Worm (Caenorhabditis elegans): ENCODE results near the gene lipl-1.

The lipl-1 gene

ce11 chrV:12919705-12920104, at the start of gene lipl-1:
Gene lipl-1 (plus strand): TSS chrV:12919986.
- TF ChIP-seq cog-1 (tag; optimal IDR thresholded peaks at IDR 0.05) (no peak), tab-1 (GFP tag; IDR thresholded peaks at IDR 0.05) (no peak), ztf-23 (GFP tag; IDR thresholded peaks at IDR 0.05) (no peak), T22C8.4 (GFP tag; IDR thresholded peaks at IDR 0.05) (no peak), klf-2 (GFP tag; conservative IDR thresholded peaks at IDR 0.05) (no peak), ref-1 (GFP tag; conservative IDR thresholded peaks at IDR 0.05) (no peak), flt-1 (GFP tag; IDR thresholded peaks at IDR 0.05) (no peak), med-1 (GFP tag; optimal IDR thresholded peaks at IDR 0.05; ENCODE audit: insufficient read depth) (no peak), ztf-29 (GFP tag; IDR thresholded peaks at IDR 0.05) (no peak)

ce11 chrV:12870740-12871139, 49.0 kb upstream of the lipl-1 start:
- TF ChIP-seq flt-1 (GFP tag; IDR thresholded peaks at IDR 0.05), result no peak
- TF ChIP-seq ref-1 (GFP tag; conservative IDR thresholded peaks at IDR 0.05), result no peak
- no peak for TF ChIP-seq tab-1 (GFP tag; IDR thresholded peaks at IDR 0.05)
- no peak for TF ChIP-seq med-1 (GFP tag; optimal IDR thresholded peaks at IDR 0.05; ENCODE audit: insufficient read depth)
- no peak for TF ChIP-seq T22C8.4 (GFP tag; IDR thresholded peaks at IDR 0.05)
- no peak for TF ChIP-seq ztf-23 (GFP tag; IDR thresholded peaks at IDR 0.05)

- TF ChIP-seq ref-1 (GFP tag; conservative IDR thresholded peaks at IDR 0.05) (no peak), tab-1 (GFP tag; IDR thresholded peaks at IDR 0.05) (no peak), flt-1 (GFP tag; IDR thresholded peaks at IDR 0.05) (no peak), ztf-23 (GFP tag; IDR thresholded peaks at IDR 0.05) (no peak), cog-1 (tag; optimal IDR thresholded peaks at IDR 0.05) (no peak), T22C8.4 (GFP tag; IDR thresholded peaks at IDR 0.05) (no peak), med-1 (GFP tag; optimal IDR thresholded peaks at IDR 0.05; ENCODE audit: insufficient read depth) (no peak), ztf-29 (GFP tag; IDR thresholded peaks at IDR 0.05) (no peak), klf-2 (GFP tag; conservative IDR thresholded peaks at IDR 0.05) (no peak)
These were observed 48.0 kb upstream of the lipl-1 start, which contains the start of gene bus-19 for ce11 chrV:12871753-12872152. Gene bus-19 (plus strand): TSS chrV:12872053.

- TF ChIP-seq tab-1 (GFP tag; IDR thresholded peaks at IDR 0.05) (no peak), med-1 (GFP tag; optimal IDR thresholded peaks at IDR 0.05; ENCODE audit: insufficient read depth) (no peak), flt-1 (GFP tag; IDR thresholded peaks at IDR 0.05) (no peak), klf-2 (GFP tag; conservative IDR thresholded peaks at IDR 0.05) (no peak), ztf-29 (GFP tag; IDR thresholded peaks at IDR 0.05) (no peak), ref-1 (GFP tag; conservative IDR thresholded peaks at IDR 0.05) (no peak), T22C8.4 (GFP tag; IDR thresholded peaks at IDR 0.05) (no peak)
These were observed 43.9 kb upstream of the lipl-1 start for ce11 chrV:12875850-12876249.

ce11 chrV:12876708-12877107, 43.1 kb upstream of the lipl-1 start:
- TF ChIP-seq med-1 (GFP tag; optimal IDR thresholded peaks at IDR 0.05; ENCODE audit: insufficient read depth) (no peak), ref-1 (GFP tag; conservative IDR thresholded peaks at IDR 0.05) (no peak), ztf-23 (GFP tag; IDR thresholded peaks at IDR 0.05) (no peak), flt-1 (GFP tag; IDR thresholded peaks at IDR 0.05) (no peak), ztf-29 (GFP tag; IDR thresholded peaks at IDR 0.05) (no peak), T22C8.4 (GFP tag; IDR thresholded peaks at IDR 0.05) (no peak)

ce11 chrV:12877579-12877978, 42.2 kb upstream of the lipl-1 start:
- TF ChIP-seq klf-2 (GFP tag; conservative IDR thresholded peaks at IDR 0.05) (no peak), cog-1 (tag; optimal IDR thresholded peaks at IDR 0.05) (no peak), ztf-23 (GFP tag; IDR thresholded peaks at IDR 0.05) (no peak), T22C8.4 (GFP tag; IDR thresholded peaks at IDR 0.05) (no peak)

- TF ChIP-seq cog-1 (tag; optimal IDR thresholded peaks at IDR 0.05), result no peak
- no peak for TF ChIP-seq klf-2 (GFP tag; conservative IDR thresholded peaks at IDR 0.05)
- no peak for TF ChIP-seq T22C8.4 (GFP tag; IDR thresholded peaks at IDR 0.05)
- TF ChIP-seq flt-1 (GFP tag; IDR thresholded peaks at IDR 0.05), result no peak
- TF ChIP-seq ztf-29 (GFP tag; IDR thresholded peaks at IDR 0.05), result no peak
- no peak for TF ChIP-seq tab-1 (GFP tag; IDR thresholded peaks at IDR 0.05)
- no peak for TF ChIP-seq ztf-23 (GFP tag; IDR thresholded peaks at IDR 0.05)
- no peak for TF ChIP-seq ref-1 (GFP tag; conservative IDR thresholded peaks at IDR 0.05)
- no peak for TF ChIP-seq med-1 (GFP tag; optimal IDR thresholded peaks at IDR 0.05; ENCODE audit: insufficient read depth)
These were observed 40.4 kb upstream of the lipl-1 start for ce11 chrV:12879349-12879748.

ce11 chrV:12881396-12881795, 38.4 kb upstream of the lipl-1 start:
- TF ChIP-seq klf-2 (GFP tag; conservative IDR thresholded peaks at IDR 0.05) (no peak), ztf-29 (GFP tag; IDR thresholded peaks at IDR 0.05) (no peak), flt-1 (GFP tag; IDR thresholded peaks at IDR 0.05) (no peak), ref-1 (GFP tag; conservative IDR thresholded peaks at IDR 0.05) (no peak), T22C8.4 (GFP tag; IDR thresholded peaks at IDR 0.05) (no peak), cog-1 (tag; optimal IDR thresholded peaks at IDR 0.05) (no peak), med-1 (GFP tag; optimal IDR thresholded peaks at IDR 0.05; ENCODE audit: insufficient read depth) (no peak), tab-1 (GFP tag; IDR thresholded peaks at IDR 0.05) (no peak), ztf-23 (GFP tag; IDR thresholded peaks at IDR 0.05) (no peak)

- no peak for TF ChIP-seq klf-2 (GFP tag; conservative IDR thresholded peaks at IDR 0.05)
- TF ChIP-seq tab-1 (GFP tag; IDR thresholded peaks at IDR 0.05), result no peak
- TF ChIP-seq ztf-23 (GFP tag; IDR thresholded peaks at IDR 0.05), result no peak
These were observed 37.4 kb upstream of the lipl-1 start for ce11 chrV:12882370-12882769.

- TF ChIP-seq ztf-29 (GFP tag; IDR thresholded peaks at IDR 0.05) (no peak), flt-1 (GFP tag; IDR thresholded peaks at IDR 0.05) (no peak), med-1 (GFP tag; optimal IDR thresholded peaks at IDR 0.05; ENCODE audit: insufficient read depth) (no peak), T22C8.4 (GFP tag; IDR thresholded peaks at IDR 0.05) (no peak), ref-1 (GFP tag; conservative IDR thresholded peaks at IDR 0.05) (no peak), cog-1 (tag; optimal IDR thresholded peaks at IDR 0.05) (no peak)
These were observed 33.9 kb upstream of the lipl-1 start, which contains the start of gene glb-24 for ce11 chrV:12885860-12886259. Gene glb-24 (minus strand): TSS chrV:12885960.

ce11 chrV:12895772-12896171, 24.0 kb upstream of the lipl-1 start, which contains the start of gene ttbk-7:
Gene ttbk-7 (minus strand): TSS chrV:12895872.
- TF ChIP-seq klf-2 (GFP tag; conservative IDR thresholded peaks at IDR 0.05) (no peak), ztf-23 (GFP tag; IDR thresholded peaks at IDR 0.05) (no peak), ztf-29 (GFP tag; IDR thresholded peaks at IDR 0.05) (no peak), med-1 (GFP tag; optimal IDR thresholded peaks at IDR 0.05; ENCODE audit: insufficient read depth) (no peak), tab-1 (GFP tag; IDR thresholded peaks at IDR 0.05) (no peak), T22C8.4 (GFP tag; IDR thresholded peaks at IDR 0.05) (no peak), flt-1 (GFP tag; IDR thresholded peaks at IDR 0.05) (no peak), cog-1 (tag; optimal IDR thresholded peaks at IDR 0.05) (no peak)
